Fruit fly (Drosophila melanogaster): Measurements from ENCODE around the gene modSP.

The modSP gene

DNA sequence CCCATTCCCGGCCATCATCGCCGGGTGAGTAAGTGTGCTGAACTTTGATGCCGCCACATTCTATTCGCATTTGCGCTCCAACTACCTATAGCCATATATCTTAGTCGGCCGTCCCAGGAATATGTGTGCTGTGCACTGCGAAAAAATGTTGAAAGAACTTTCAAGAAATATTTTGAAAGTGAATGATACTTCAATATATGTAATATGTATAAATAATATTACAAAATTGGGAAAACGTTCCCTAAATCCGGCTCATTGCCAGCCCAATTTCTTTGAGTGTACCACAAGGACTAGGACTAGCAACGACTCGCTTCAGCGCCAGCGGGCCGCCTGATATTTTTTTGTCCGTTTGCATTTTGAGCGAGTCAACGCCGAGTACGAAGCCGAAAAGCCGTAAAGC lies 17.7 kb upstream of the modSP start (continued):
- TF ChIP-seq zen (tag; optimal IDR thresholded peaks at IDR 0.05), result peak; percentile 58
- TF ChIP-seq phol (tag; optimal IDR thresholded peaks at IDR 0.05), result peak; percentile 37
- TF ChIP-seq ems (GFP tag; optimal IDR thresholded peaks at IDR 0.05), result no peak
- peak; percentile 18 for TF ChIP-seq Sox102F (GFP tag; optimal IDR thresholded peaks at IDR 0.05)
- TF ChIP-seq CG4424 (GFP tag; optimal IDR thresholded peaks at IDR 0.05), result peak; percentile 12
- TF ChIP-seq zfh1 (GFP tag; IDR thresholded peaks at IDR 0.05), result peak; percentile 45; the same call in 1 of the 3 replicates
- TF ChIP-seq CoRest (tag; optimal IDR thresholded peaks at IDR 0.05), result peak; percentile 9
- TF ChIP-seq nmo (GFP tag; optimal IDR thresholded peaks at IDR 0.05), result peak; percentile 20
- peak; percentile 40 for TF ChIP-seq CG2712 (tag; optimal IDR thresholded peaks at IDR 0.05)
- peak; percentile 32 for TF ChIP-seq Ssrp (tag; optimal IDR thresholded peaks at IDR 0.05)
- TF ChIP-seq CG17385 (GFP tag; optimal IDR thresholded peaks at IDR 0.05), result no peak
- TF ChIP-seq Ada2b (GFP tag; IDR thresholded peaks at IDR 0.05), result no peak
- 0 out of 2 replicates have a peak, but pooled peaks have one; percentile 18 for TF ChIP-seq lmd (GFP tag; IDR thresholded peaks at IDR 0.05)
- peak; percentile 31 for TF ChIP-seq CG12391 (tag; optimal IDR thresholded peaks at IDR 0.05)
- TF ChIP-seq CG2889 (GFP tag; IDR thresholded peaks at IDR 0.05), result 0 out of 3 replicates have a peak, but pooled peaks have one; percentile 34
- no peak for TF ChIP-seq wek (GFP tag; optimal IDR thresholded peaks at IDR 0.05)
- peak; percentile 64 for TF ChIP-seq ara (GFP tag; IDR thresholded peaks at IDR 0.05)
- no peak for TF ChIP-seq tx (GFP tag; optimal IDR thresholded peaks at IDR 0.05)
- peak; percentile 10; the same call in 1 of the 2 replicates for TF ChIP-seq sisA (GFP tag; IDR thresholded peaks at IDR 0.05)
- TF ChIP-seq CG8765 (GFP tag; IDR thresholded peaks at IDR 0.05), result peak; percentile 71; the same call in 1 of the 2 replicates
- peak; percentile 41; the same call in 1 of the 3 replicates for TF ChIP-seq row (GFP tag; IDR thresholded peaks at IDR 0.05)
- peak; percentile 13; the same call in 1 of the 3 replicates for TF ChIP-seq Optix (GFP tag; IDR thresholded peaks at IDR 0.05)
- TF ChIP-seq sens-2 (GFP tag; IDR thresholded peaks at IDR 0.05), result 0 out of 2 replicates have a peak, but pooled peaks have one; percentile 13
- peak; percentile 21 for TF ChIP-seq CG17829 (tag; optimal IDR thresholded peaks at IDR 0.05)
- TF ChIP-seq Oli (tag; optimal IDR thresholded peaks at IDR 0.05), result peak; percentile 7
- TF ChIP-seq CG10321 (GFP tag; IDR thresholded peaks at IDR 0.05), result no peak
- TF ChIP-seq fd96Cb (tag; optimal IDR thresholded peaks at IDR 0.05), result peak; percentile 5
- no peak for TF ChIP-seq ro (GFP tag; IDR thresholded peaks at IDR 0.05)
- peak; percentile 30 for TF ChIP-seq CG14710 (tag; optimal IDR thresholded peaks at IDR 0.05)
- TF ChIP-seq Lhr (GFP tag; optimal IDR thresholded peaks at IDR 0.05), result no peak
- TF ChIP-seq CG30431 (GFP tag; optimal IDR thresholded peaks at IDR 0.05), result peak; percentile 16
- TF ChIP-seq Chrac-16 (GFP tag; optimal IDR thresholded peaks at IDR 0.05), result peak; percentile 7
- TF ChIP-seq Xbp1 (GFP tag; optimal IDR thresholded peaks at IDR 0.05), result no peak
- TF ChIP-seq fd3F (GFP tag; optimal IDR thresholded peaks at IDR 0.05), result no peak
- TF ChIP-seq sens (GFP tag), result peak; percentile 42
- no peak for TF ChIP-seq Ets97D (GFP tag; optimal IDR thresholded peaks at IDR 0.05)
- TF ChIP-seq CG14965 (GFP tag; optimal IDR thresholded peaks at IDR 0.05; ENCODE audit: borderline replicate concordance), result no peak
- no peak for TF ChIP-seq pan (optimal IDR thresholded peaks at IDR 0.05)
- TF ChIP-seq pan (GFP tag; optimal IDR thresholded peaks at IDR 0.05 in 1 of 2, IDR thresholded peaks at IDR 0.05 in 1 of 2), result peak in 1 of 2 experiments; percentile 6
- no peak for TF ChIP-seq NfI (GFP tag; optimal IDR thresholded peaks at IDR 0.05)
- no peak for TF ChIP-seq odd (GFP tag; optimal IDR thresholded peaks at IDR 0.05)
- no peak for TF ChIP-seq ttk (GFP tag; IDR thresholded peaks at IDR 0.05)
- TF ChIP-seq CG30403 (GFP tag; optimal IDR thresholded peaks at IDR 0.05), result peak; percentile 6
- TF ChIP-seq vvl (GFP tag; IDR thresholded peaks at IDR 0.05), result no peak
- no peak for TF ChIP-seq prd (optimal IDR thresholded peaks at IDR 0.05)
- TF ChIP-seq prd (GFP tag; IDR thresholded peaks at IDR 0.05), result peak; percentile 78; the same call in 2 of the 3 replicates
- peak in 1 of 3 experiments; percentile 21 for TF ChIP-seq lola (GFP tag; optimal IDR thresholded peaks at IDR 0.05)
